Fruit fly (Drosophila melanogaster): ENCODE measurements around the gene osp.

dm6 chr2L:14664361-14664760 lies 24.8 kb downstream of the osp start:
- TF ChIP-seq Dll (optimal IDR thresholded peaks at IDR 0.05) (no peak), psq (optimal IDR thresholded peaks at IDR 0.05) (no peak), usp (GFP tag; optimal IDR thresholded peaks at IDR 0.05) (no peak), pan (optimal IDR thresholded peaks at IDR 0.05) (no peak), EcR (GFP tag; optimal IDR thresholded peaks at IDR 0.05) (no peak), CG8478 (optimal IDR thresholded peaks at IDR 0.05) (no peak)

All from whole organism.